Worm (Caenorhabditis elegans): ENCODE results near the gene pqn-10.

DNA sequence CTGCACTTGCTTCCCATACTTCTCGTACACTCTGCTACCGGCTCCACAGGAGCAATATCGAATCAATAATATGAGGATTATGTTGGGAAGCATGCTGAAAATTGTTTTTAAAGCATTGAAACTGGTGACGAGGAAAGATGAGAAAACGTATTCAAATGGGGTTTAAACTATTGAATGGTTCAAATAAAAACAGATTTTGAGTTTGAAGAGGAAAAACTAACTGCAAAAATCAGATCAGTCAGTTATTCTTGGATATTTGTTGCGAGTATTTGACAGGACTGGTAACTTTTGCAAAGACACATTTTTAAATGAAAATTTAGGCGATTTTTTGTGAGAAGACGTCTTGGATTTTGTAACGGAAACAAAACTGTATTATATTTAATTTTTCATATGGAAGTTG is 13.3 kb upstream of the pqn-10 start, which contains the start of gene acr-5:
- no peak for TF ChIP-seq flt-1 (GFP tag; IDR thresholded peaks at IDR 0.05)
- TF ChIP-seq tab-1 (GFP tag; IDR thresholded peaks at IDR 0.05), result no peak
- no peak for TF ChIP-seq T22C8.4 (GFP tag; IDR thresholded peaks at IDR 0.05)
- no peak for TF ChIP-seq ref-1 (GFP tag; conservative IDR thresholded peaks at IDR 0.05)
